Fruit fly (Drosophila melanogaster): ENCODE measurements around the gene CG15478.

CG15478 gene

dm6 chrX:7717832-7718231 lies at the start of gene CG15478:
Gene CG15478 (minus strand): TSS chrX:7717932.
- TF ChIP-seq CG7786 (GFP tag; optimal IDR thresholded peaks at IDR 0.05) (no peak), CG30403 (GFP tag; optimal IDR thresholded peaks at IDR 0.05) (no peak), CG12769 (tag; optimal IDR thresholded peaks at IDR 0.05) (no peak), btn (GFP tag; optimal IDR thresholded peaks at IDR 0.05) (no peak), CG4328 (GFP tag; optimal IDR thresholded peaks at IDR 0.05) (no peak), Bteb2 (GFP tag; optimal IDR thresholded peaks at IDR 0.05) (no peak), CG15514 (GFP tag; optimal IDR thresholded peaks at IDR 0.05) (no peak), Hand (GFP tag; optimal IDR thresholded peaks at IDR 0.05) (no peak), sens (GFP tag) (no peak), CG33557 (GFP tag; optimal IDR thresholded peaks at IDR 0.05) (no peak), Scr (GFP tag; IDR thresholded peaks at IDR 0.05; ENCODE audit: partially characterized antibody) (no peak), CG17359 (tag; optimal IDR thresholded peaks at IDR 0.05) (no peak), CG18262 (tag; optimal IDR thresholded peaks at IDR 0.05) (no peak), BEAF-32 (GFP tag; optimal IDR thresholded peaks at IDR 0.05) (no peak), jigr1 (GFP tag; IDR thresholded peaks at IDR 0.05) (no peak)

DNA sequence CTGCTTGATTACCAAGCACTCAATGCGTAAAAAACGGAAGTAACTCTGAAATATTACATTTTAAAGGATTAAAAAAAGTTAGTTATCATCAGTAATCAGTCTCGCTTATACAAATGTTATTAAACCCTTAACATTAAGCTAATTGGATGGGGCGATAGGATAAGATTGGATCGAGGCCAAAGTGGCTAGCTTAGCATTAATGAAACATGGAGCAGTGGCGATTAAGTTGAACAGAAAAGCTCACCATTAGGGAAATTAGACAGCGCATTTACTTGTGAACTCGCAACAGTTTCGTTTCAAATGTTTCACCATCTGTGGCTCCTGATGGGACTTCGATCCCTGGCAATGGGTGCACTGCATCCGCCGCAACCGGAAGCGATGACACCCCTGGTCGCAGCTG lies 47.0 kb upstream of the CG15478 start, which contains the start of gene Ir7a:
Gene Ir7a, plus strand, starts transcription at position 301 of the 400 bp plus-strand sequence.
- no peak for TF ChIP-seq Hr78 (GFP tag; optimal IDR thresholded peaks at IDR 0.05)
- no peak for TF ChIP-seq CG6683 (GFP tag; optimal IDR thresholded peaks at IDR 0.05)
- no peak for TF ChIP-seq Usf (GFP tag; optimal IDR thresholded peaks at IDR 0.05)
- no peak for TF ChIP-seq CG2202 (tag; optimal IDR thresholded peaks at IDR 0.05)
- TF ChIP-seq CoRest (tag; optimal IDR thresholded peaks at IDR 0.05): no peak
- TF ChIP-seq NFAT (GFP tag; IDR thresholded peaks at IDR 0.05): no peak
- no peak for TF ChIP-seq CrebB (tag; optimal IDR thresholded peaks at IDR 0.05)
- TF ChIP-seq maf-S (GFP tag; optimal IDR thresholded peaks at IDR 0.05): no peak
- no peak for TF ChIP-seq Mes4 (GFP tag; optimal IDR thresholded peaks at IDR 0.05)
- TF ChIP-seq Oaz (GFP tag; IDR thresholded peaks at IDR 0.05): no peak
- TF ChIP-seq Jarid2 (GFP tag; optimal IDR thresholded peaks at IDR 0.05): no peak

dm6 chrX:7746342-7746741 lies 28.6 kb upstream of the CG15478 start:
- peak; percentile 84 for TF ChIP-seq Hr39 (optimal IDR thresholded peaks at IDR 0.05)
- TF ChIP-seq Oaz (GFP tag; IDR thresholded peaks at IDR 0.05): no peak
- TF ChIP-seq CG10959 (GFP tag; IDR thresholded peaks at IDR 0.05): no peak
- TF ChIP-seq CG15514 (GFP tag; optimal IDR thresholded peaks at IDR 0.05): peak; percentile 74
- 0 out of 3 replicates have a peak, but pooled peaks have one; percentile 1 for TF ChIP-seq row (GFP tag; IDR thresholded peaks at IDR 0.05)

DNA sequence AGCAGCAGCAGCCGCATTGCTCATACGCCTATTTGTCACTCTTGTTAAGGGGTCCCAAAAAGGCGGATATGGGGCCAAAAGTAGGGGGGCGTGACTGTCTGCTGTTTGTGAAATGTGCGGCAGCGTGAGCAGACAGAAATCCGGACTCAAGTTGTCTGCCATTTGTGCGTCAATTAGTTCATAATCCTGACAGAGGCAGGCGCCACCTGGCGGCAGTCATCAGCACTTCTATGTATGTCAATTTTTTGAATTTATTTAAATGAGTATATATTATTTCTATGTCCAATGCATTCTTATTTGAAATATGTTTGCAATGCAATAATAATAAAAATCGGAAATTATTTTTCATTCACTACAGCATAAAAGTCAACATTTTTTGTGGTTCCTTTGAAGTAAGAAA lies 26.3 kb upstream of the CG15478 start:
- TF ChIP-seq CTCF (GFP tag; optimal IDR thresholded peaks at IDR 0.05) (peak; percentile 66), Dfd (GFP tag; optimal IDR thresholded peaks at IDR 0.05) (no peak)

- TF ChIP-seq CG4820 (GFP tag; optimal IDR thresholded peaks at IDR 0.05) (no peak), gro (GFP tag; optimal IDR thresholded peaks at IDR 0.05) (no peak), so (GFP tag; IDR thresholded peaks at IDR 0.05) (no peak), seq (GFP tag; IDR thresholded peaks at IDR 0.05) (no peak), CG4424 (GFP tag; optimal IDR thresholded peaks at IDR 0.05) (no peak), Xbp1 (GFP tag; optimal IDR thresholded peaks at IDR 0.05) (no peak), gsb (GFP tag; IDR thresholded peaks at IDR 0.05) (no peak), D19A (tag; optimal IDR thresholded peaks at IDR 0.05) (no peak), Kr (GFP tag; optimal IDR thresholded peaks at IDR 0.05) (no peak), tna (GFP tag; IDR thresholded peaks at IDR 0.05; ENCODE audit: partially characterized antibody) (no peak), Max (GFP tag; optimal IDR thresholded peaks at IDR 0.05) (no peak), HHEX (GFP tag; optimal IDR thresholded peaks at IDR 0.05) (no peak), otp (GFP tag; IDR thresholded peaks at IDR 0.05) (no peak), lmd (GFP tag; IDR thresholded peaks at IDR 0.05) (no peak), wor (GFP tag; IDR thresholded peaks at IDR 0.05) (no peak), CG11723 (GFP tag; optimal IDR thresholded peaks at IDR 0.05) (no peak), Usf (GFP tag; optimal IDR thresholded peaks at IDR 0.05) (no peak)
Observed at dm6 chrX:7737156-7737771, 19.5 kb upstream of the CG15478 start.

All from whole organism, embryonic.